Worm (Caenorhabditis elegans) whole organism, late embryonic: Measurements from ENCODE around the gene B0244.10.

Experiments
- ceh-22 ChIP-seq: sonication (generic microtip); optimal IDR thresholded peaks from 2 replicates; lab custom pipeline; 2017; ENCODE audit warnings: missing biosample characterization, missing genetic modification characterization
- dmd-4 ChIP-seq: sonication (generic microtip); optimal IDR thresholded peaks from 2 replicates; lab custom pipeline; 2016; ENCODE audit warnings: borderline replicate concordance, missing genetic modification characterization, missing compliant biosample characterization
- hlh-6 ChIP-seq: sonication (generic microtip); optimal IDR thresholded peaks from 2 replicates; lab custom pipeline; 2016; ENCODE audit warnings: missing genotype, missing genetic modification characterization, missing compliant biosample characterization
- unc-3 ChIP-seq, 2 experiments: fragments of 200-800 bp in 1 of 2; sonication (Bioruptor generic) in 1 of 2; sonication (generic microtip) in 1 of 2; conservative IDR thresholded peaks in 1 of 2; optimal IDR thresholded peaks in 1 of 2; 2 replicates each; pipeline versions ENCODE4 v1.3.6 to Lab custom; 2016 to 2022; ENCODE audit warnings: missing compliant biosample characterization in 2 of 2, missing genetic modification characterization in 2 of 2, missing genetic modification reagents in 1 of 2
- unc-55 ChIP-seq: sonication (generic microtip); optimal IDR thresholded peaks from 2 replicates; lab custom pipeline; 2017; ENCODE audit warnings: missing biosample characterization, missing genetic modification reagents, missing genetic modification characterization

- TF ChIP-seq hlh-6 (no peak), ceh-22 (tag; lab: Kevin White, UChicago) (no peak), unc-55 (GFP tag; lab: Kevin White, UChicago) (no peak), dmd-4 (tag; lab: Kevin White, UChicago) (no peak), unc-3 (GFP tag; conservative IDR thresholded peaks at IDR 0.05; lab: Robert Waterston, UW) (no peak), unc-3 (tag; optimal IDR thresholded peaks at IDR 0.05; lab: Kevin White, UChicago) (no peak)
These were observed 47.1 kb downstream of the B0244.10 start for ce11 chrIII:5782080-5782479.
